Fruit fly (Drosophila melanogaster): ENCODE measurements around the gene rux.
A peak's percentile ranks its signal among the peaks of the same experiment; 100 is the strongest.

Gene rux

DNA sequence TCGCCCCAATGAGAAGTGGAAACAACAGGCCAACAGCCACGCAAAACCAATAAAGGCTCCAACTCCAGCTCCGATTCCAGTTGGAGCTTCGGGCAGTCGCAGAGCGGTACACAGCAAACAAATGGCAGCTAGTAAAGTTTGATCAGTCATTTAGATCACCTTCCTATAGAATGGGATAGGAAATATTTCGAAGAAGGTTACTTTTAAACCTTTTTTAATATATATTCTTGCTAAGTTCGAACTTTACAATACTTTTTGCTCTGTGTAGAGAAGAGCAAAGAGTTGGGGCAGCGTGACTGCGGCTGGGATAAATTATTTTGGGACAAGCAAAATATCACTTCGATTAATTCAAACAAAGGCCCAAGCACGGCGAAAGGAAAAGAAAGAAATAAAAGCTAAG lies 17.3 kb downstream of the rux start (continued):
- TF ChIP-seq N (GFP tag; optimal IDR thresholded peaks at IDR 0.05): no peak
- no peak for TF ChIP-seq usp (GFP tag; optimal IDR thresholded peaks at IDR 0.05)

DNA sequence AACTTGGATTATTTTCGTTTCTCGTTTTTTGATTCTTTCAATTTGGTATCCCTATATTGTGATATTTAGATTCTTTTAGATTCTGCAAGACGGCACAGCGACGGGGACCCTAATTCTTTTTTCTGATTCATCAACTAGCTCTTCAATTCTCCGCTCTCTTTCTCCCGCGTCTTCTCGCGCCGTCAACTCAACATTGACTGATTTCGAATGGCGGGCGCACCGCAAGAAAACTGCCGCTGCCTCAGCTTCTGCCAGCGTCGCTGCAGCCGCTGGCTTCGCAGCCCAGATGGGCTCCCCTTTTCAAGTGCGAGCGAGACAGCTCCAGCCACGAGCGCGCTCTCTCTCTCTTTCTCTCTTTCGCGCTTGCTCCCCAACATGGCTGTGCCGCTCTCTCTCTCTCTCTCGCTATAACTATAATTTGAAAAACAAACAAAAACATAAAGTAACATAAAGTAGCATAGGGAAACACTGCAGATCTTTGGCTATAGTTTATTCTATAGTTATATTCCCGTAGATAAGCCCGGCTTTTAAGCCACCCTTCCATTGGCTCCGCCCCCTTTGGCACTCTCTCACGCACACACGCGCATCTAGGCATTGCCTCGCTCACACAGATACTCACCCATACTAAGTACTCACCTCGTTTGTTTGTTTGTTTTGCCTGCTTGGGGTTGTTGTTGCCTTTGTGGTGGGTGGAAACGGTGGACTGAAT lies 24.5 kb downstream of the rux start, which contains the start of gene mab-21:
TSS of gene mab-21 (minus strand) at position 206 of the 709 bp plus-strand sequence.
- TF ChIP-seq woc (GFP tag; optimal IDR thresholded peaks at IDR 0.05) (no peak), fru (GFP tag; optimal IDR thresholded peaks at IDR 0.05) (peak; percentile 18), N (GFP tag; optimal IDR thresholded peaks at IDR 0.05) (peak; percentile 20), brk (GFP tag; optimal IDR thresholded peaks at IDR 0.05) (no peak), Vsx2 (GFP tag; optimal IDR thresholded peaks at IDR 0.05; ENCODE audit: partially characterized antibody) (peak; percentile 17), h (GFP tag; optimal IDR thresholded peaks at IDR 0.05) (peak; percentile 4), CG32264 (GFP tag; optimal IDR thresholded peaks at IDR 0.05) (no peak)

DNA sequence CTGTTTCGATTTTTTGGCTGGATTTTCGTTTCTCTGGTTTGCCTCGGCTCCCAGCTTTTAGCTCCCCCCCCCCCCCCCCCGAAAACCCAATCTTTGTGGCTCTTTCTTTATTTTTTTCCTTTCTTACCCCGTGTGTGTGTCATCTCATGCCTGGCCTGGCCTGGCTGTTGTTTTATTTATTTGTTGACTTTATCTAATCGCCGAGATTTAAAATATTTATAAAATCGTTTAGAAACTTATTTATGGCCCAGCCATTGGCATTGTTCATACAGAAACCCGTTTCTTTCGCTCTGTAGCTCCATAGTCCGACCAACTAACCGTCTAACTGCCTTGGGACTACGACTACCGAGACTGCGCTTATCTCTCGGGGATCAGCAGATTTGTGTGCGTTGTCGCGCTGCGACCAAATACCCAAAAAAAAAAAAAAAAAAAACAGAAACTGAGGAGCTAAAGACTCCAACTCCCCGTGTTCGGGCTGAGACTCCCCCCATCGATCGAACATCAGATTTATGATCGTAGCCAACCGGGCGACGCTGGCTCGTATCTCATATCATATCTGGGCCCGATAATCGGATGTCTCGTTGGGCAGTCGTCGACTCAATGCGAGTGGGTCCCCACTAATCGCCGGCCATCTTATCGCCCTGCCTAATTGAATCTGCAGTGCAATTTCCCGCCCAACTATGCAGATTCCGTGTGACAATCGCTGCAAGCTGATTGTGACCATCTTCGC lies 26.9 kb downstream of the rux start:
- no peak for TF ChIP-seq rgr (GFP tag; optimal IDR thresholded peaks at IDR 0.05)
- TF ChIP-seq Abd-B (GFP tag; optimal IDR thresholded peaks at IDR 0.05): no peak
- TF ChIP-seq dmrt93B (GFP tag; optimal IDR thresholded peaks at IDR 0.05): no peak
- no peak for TF ChIP-seq OdsH (GFP tag; optimal IDR thresholded peaks at IDR 0.05)
- TF ChIP-seq Dfd (GFP tag; optimal IDR thresholded peaks at IDR 0.05): no peak
- TF ChIP-seq Rel (GFP tag; optimal IDR thresholded peaks at IDR 0.05): no peak
- no peak for TF ChIP-seq Rel (tag; optimal IDR thresholded peaks at IDR 0.05)
- no peak for TF ChIP-seq N (GFP tag; optimal IDR thresholded peaks at IDR 0.05)
- no peak for TF ChIP-seq dl (GFP tag; optimal IDR thresholded peaks at IDR 0.05; ENCODE audit: insufficient read depth in 1 of 2, partially characterized antibody in 2 of 2)
- TF ChIP-seq sv (GFP tag; optimal IDR thresholded peaks at IDR 0.05): no peak
- TF ChIP-seq Vsx2 (GFP tag; optimal IDR thresholded peaks at IDR 0.05; ENCODE audit: partially characterized antibody): no peak
- no peak for TF ChIP-seq br (GFP tag; optimal IDR thresholded peaks at IDR 0.05)
- no peak for TF ChIP-seq foxo (GFP tag; optimal IDR thresholded peaks at IDR 0.05)
- no peak for TF ChIP-seq ey (GFP tag; optimal IDR thresholded peaks at IDR 0.05)
- TF ChIP-seq CrebA (GFP tag; optimal IDR thresholded peaks at IDR 0.05; ENCODE audit: borderline replicate concordance): no peak
- TF ChIP-seq GATAd (GFP tag; optimal IDR thresholded peaks at IDR 0.05): no peak
- TF ChIP-seq usp (GFP tag; optimal IDR thresholded peaks at IDR 0.05): no peak
- TF ChIP-seq Hr83 (GFP tag; optimal IDR thresholded peaks at IDR 0.05; ENCODE audit: poor library complexity, severe bottlenecking): no peak
- no peak for TF ChIP-seq CG9705 (GFP tag; optimal IDR thresholded peaks at IDR 0.05)
- TF ChIP-seq Hnf4 (GFP tag; optimal IDR thresholded peaks at IDR 0.05): no peak

DNA sequence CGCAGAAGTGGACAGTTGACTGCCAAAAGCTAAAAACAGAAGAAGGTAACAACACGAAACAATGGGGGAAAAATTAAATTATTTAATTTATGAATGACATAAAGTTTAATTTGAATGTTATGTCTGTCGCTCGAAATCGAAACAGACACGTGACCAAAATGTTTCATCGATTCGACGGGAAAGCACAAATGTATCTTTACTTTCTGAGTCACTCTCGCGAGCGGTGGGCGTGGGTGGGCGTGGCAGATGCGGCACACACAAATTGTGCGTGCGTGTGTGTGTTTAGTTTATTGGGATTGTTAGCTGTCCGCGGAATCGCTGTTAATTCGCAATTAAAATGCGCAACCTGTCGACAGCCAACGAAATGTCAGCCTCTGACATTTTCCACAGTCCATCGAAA lies 30.1 kb downstream of the rux start:
- no peak for TF ChIP-seq Rel (GFP tag; optimal IDR thresholded peaks at IDR 0.05)
- TF ChIP-seq Rel (tag; optimal IDR thresholded peaks at IDR 0.05): peak; percentile 62
- no peak for TF ChIP-seq OdsH (GFP tag; optimal IDR thresholded peaks at IDR 0.05)

DNA sequence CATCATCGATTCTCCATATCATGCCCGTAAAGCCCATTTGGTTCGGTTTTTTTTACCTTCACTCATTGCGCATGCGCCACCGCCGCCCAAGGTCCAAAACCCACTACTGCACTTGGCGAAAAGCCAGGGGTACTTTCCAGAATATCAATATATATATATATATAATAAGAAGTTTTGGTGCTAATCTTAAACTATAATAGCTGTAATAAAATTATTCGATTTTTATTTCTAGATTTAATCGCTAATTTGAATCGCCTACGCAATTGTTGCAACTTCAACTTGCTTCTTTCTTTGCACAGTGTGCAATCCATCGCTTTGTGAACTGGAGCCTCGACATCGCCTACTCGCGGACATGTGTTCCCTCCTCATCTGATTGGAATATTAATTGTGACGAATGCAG lies 33.8 kb downstream of the rux start:
- TF ChIP-seq N (GFP tag; optimal IDR thresholded peaks at IDR 0.05) (no peak), Sp1 (GFP tag; optimal IDR thresholded peaks at IDR 0.05) (peak; percentile 18), dsf (GFP tag; optimal IDR thresholded peaks at IDR 0.05; ENCODE audit: borderline replicate concordance) (no peak), Vsx2 (GFP tag; optimal IDR thresholded peaks at IDR 0.05; ENCODE audit: partially characterized antibody) (no peak), woc (GFP tag; optimal IDR thresholded peaks at IDR 0.05) (no peak), foxo (GFP tag; optimal IDR thresholded peaks at IDR 0.05) (peak in 1 of 2 experiments; percentile 18), HLH106 (tag; optimal IDR thresholded peaks at IDR 0.05) (peak; percentile 27), GATAd (GFP tag; optimal IDR thresholded peaks at IDR 0.05) (no peak), rgr (GFP tag; optimal IDR thresholded peaks at IDR 0.05) (peak; percentile 15), dmrt93B (GFP tag; optimal IDR thresholded peaks at IDR 0.05) (peak; percentile 0), Rel (GFP tag; optimal IDR thresholded peaks at IDR 0.05) (no peak), Rel (tag; optimal IDR thresholded peaks at IDR 0.05) (no peak), Myc (optimal IDR thresholded peaks at IDR 0.05) (no peak)

Measured in whole organism, wandering third instar larva.